Fruit fly (Drosophila melanogaster) whole organism: Measurements from ENCODE around the gene Synd.

Experiments
- psq ChIP-seq: fragments of >200 bp; optimal IDR thresholded peaks from 2 replicates; lab custom pipeline; 2017
- usp ChIP-seq: fragments of >200 bp; optimal IDR thresholded peaks from 2 replicates; lab custom pipeline; 2017; ENCODE audit warnings: missing biosample characterization, missing genetic modification characterization, mixed read lengths

dm6 chr3R:20783714-20784435 is 48.7 kb upstream of the Synd start:
- no peak for TF ChIP-seq usp (GFP tag; lab: Kevin White, UChicago)
- no peak for TF ChIP-seq psq (lab: Kevin White, UChicago)
